Fruit fly (Drosophila melanogaster) whole organism, embryonic: ENCODE results near the gene IntS10.
A peak's percentile ranks its signal among the peaks of the same experiment; 100 is the strongest.

ENCODE experiments used
- Abd-B ChIP-seq: fragments of 200-800 bp; sonication (Bioruptor generic); optimal IDR thresholded peaks from 2 replicates; lab custom pipeline; 2018; ENCODE audit warnings: missing biosample characterization, mild to moderate bottlenecking, missing genetic modification characterization, moderate library complexity
- CG10147 ChIP-seq: fragments of 200-800 bp; sonication (Bioruptor generic); optimal IDR thresholded peaks from 2 replicates; lab custom pipeline; 2019; ENCODE audit warnings: missing biosample characterization, mild to moderate bottlenecking, missing genetic modification characterization, moderate library complexity
- CG10209 ChIP-seq: fragments of 200-800 bp; sonication (Bioruptor generic); optimal IDR thresholded peaks from 3 replicates; lab custom pipeline; 2017; ENCODE audit warnings: missing biosample characterization, mild to moderate bottlenecking, missing genetic modification characterization, missing genetic modification reagents
- CG1024 ChIP-seq: fragments of 200-800 bp; sonication (Bioruptor generic); IDR thresholded peaks from 2 replicates; pipeline ENCODE4 v1.3.6; 2022; ENCODE audit warnings: missing biosample characterization, missing genetic modification characterization
- CG11456 ChIP-seq: fragments of 200-800 bp; sonication (Bioruptor generic); IDR thresholded peaks from 3 replicates; pipeline ENCODE4 v1.3.6; 2022; ENCODE audit warnings: missing biosample characterization, missing genetic modification characterization
- CG12391 ChIP-seq: fragments of 200-800 bp; sonication (Bioruptor generic); optimal IDR thresholded peaks from 3 replicates; lab custom pipeline; 2018; ENCODE audit warnings: missing biosample characterization, mild to moderate bottlenecking, missing genetic modification characterization, moderate library complexity
- CG13424 ChIP-seq: fragments of 200-800 bp; sonication (Bioruptor generic); optimal IDR thresholded peaks from 2 replicates; lab custom pipeline; 2019; ENCODE audit warnings: missing biosample characterization, mild to moderate bottlenecking, missing genetic modification characterization, moderate library complexity
- CG13624 ChIP-seq: fragments of 200-800 bp; sonication (Bioruptor generic); optimal IDR thresholded peaks from 2 replicates; lab custom pipeline; 2016; ENCODE audit warnings: missing biosample characterization, missing genetic modification characterization
- CG13894 ChIP-seq: fragments of 200-800 bp; sonication (Bioruptor generic); optimal IDR thresholded peaks from 3 replicates; lab custom pipeline; 2018; ENCODE audit warnings: missing biosample characterization, mild to moderate bottlenecking, missing genetic modification characterization, moderate library complexity
- CG1647 ChIP-seq: fragments of 200-800 bp; sonication (Bioruptor generic); optimal IDR thresholded peaks from 3 replicates; lab custom pipeline; 2016; ENCODE audit warnings: missing biosample characterization, missing genetic modification characterization
- CG17361 ChIP-seq: fragments of 200-800 bp; sonication (Bioruptor generic); IDR thresholded peaks from 3 replicates; pipeline ENCODE4 v1.3.6; 2022; ENCODE audit warnings: missing biosample characterization, missing genetic modification characterization
- CG32772 ChIP-seq: fragments of 200-800 bp; sonication (Bioruptor generic); IDR thresholded peaks from 2 replicates; pipeline ENCODE4 v1.3.6; 2022; ENCODE audit warnings: missing biosample characterization, missing genetic modification characterization
- CG4617 ChIP-seq: fragments of 200-800 bp; sonication (Bioruptor generic); optimal IDR thresholded peaks from 3 replicates; lab custom pipeline; 2016; ENCODE audit warnings: missing biosample characterization, missing genetic modification characterization, borderline replicate concordance
- CG9727 ChIP-seq: fragments of 200-800 bp; sonication (Bioruptor generic); optimal IDR thresholded peaks from 3 replicates; lab custom pipeline; 2017; ENCODE audit warnings: missing biosample characterization, mild to moderate bottlenecking, missing genetic modification characterization
- CoRest ChIP-seq: fragments of 200-800 bp; sonication (Bioruptor generic); optimal IDR thresholded peaks from 3 replicates; lab custom pipeline; 2018; ENCODE audit warnings: missing biosample characterization, mild to moderate bottlenecking, missing genetic modification characterization, moderate library complexity
- D19B ChIP-seq: fragments of 200-800 bp; sonication (Bioruptor generic); optimal IDR thresholded peaks from 2 replicates; lab custom pipeline; 2017; ENCODE audit warnings: missing biosample characterization, mild to moderate bottlenecking, missing genetic modification characterization
- Deaf1 ChIP-seq: fragments of 200-800 bp; optimal IDR thresholded peaks from 3 replicates; lab custom pipeline; 2019; ENCODE audit warnings: missing biosample characterization, mild to moderate bottlenecking, missing genetic modification characterization, moderate library complexity
- H15 ChIP-seq: fragments of 200-800 bp; sonication (Bioruptor generic); IDR thresholded peaks from 3 replicates; pipeline ENCODE4 v1.3.6; 2022; ENCODE audit warnings: missing biosample characterization, missing genetic modification characterization
- H2.0 ChIP-seq: fragments of 200-800 bp; sonication (Bioruptor generic); IDR thresholded peaks from 2 replicates; pipeline ENCODE4 v1.3.6; 2022; ENCODE audit warnings: missing biosample characterization, missing genetic modification characterization
- HLH3B ChIP-seq: fragments of 200-800 bp; sonication (Bioruptor generic); IDR thresholded peaks from 2 replicates; pipeline ENCODE4 v1.3.6; 2022; ENCODE audit warnings: missing biosample characterization, missing genetic modification characterization
- HLHmδ ChIP-seq: fragments of 200-800 bp; sonication (Bioruptor generic); optimal IDR thresholded peaks from 2 replicates; lab custom pipeline; 2018; ENCODE audit warnings: missing biosample characterization, mild to moderate bottlenecking, missing genetic modification characterization, moderate library complexity
- Hmr ChIP-seq: fragments of 200-800 bp; sonication (Bioruptor generic); optimal IDR thresholded peaks from 3 replicates; lab custom pipeline; 2017; ENCODE audit warnings: mild to moderate bottlenecking, missing biosample characterization, missing genetic modification reagents, missing genetic modification characterization
- NFAT ChIP-seq: fragments of 200-800 bp; sonication (Bioruptor generic); IDR thresholded peaks from 2 replicates; pipeline ENCODE4 v1.3.6; 2022; ENCODE audit warnings: missing biosample characterization, missing genetic modification characterization
- Pdp1 ChIP-seq, 2 experiments: fragments of 200-800 bp; sonication (Bioruptor generic); optimal IDR thresholded peaks; 3 replicates each; lab custom pipeline; 2016; ENCODE audit warnings: missing biosample characterization in 2 of 2, missing genetic modification characterization in 2 of 2, mild to moderate bottlenecking in 1 of 2, moderate library complexity in 1 of 2
- abd-A ChIP-seq: fragments of 200-800 bp; sonication (Bioruptor generic); optimal IDR thresholded peaks from 3 replicates; lab custom pipeline; 2019; ENCODE audit warnings: missing biosample characterization, mild to moderate bottlenecking, missing genetic modification characterization, moderate library complexity
- al ChIP-seq: fragments of 200-800 bp; sonication (Bioruptor generic); IDR thresholded peaks from 2 replicates; pipeline ENCODE4 v1.3.6; 2022; ENCODE audit warnings: missing biosample characterization, missing genetic modification characterization
- ap ChIP-seq: fragments of 200-800 bp; sonication (Bioruptor generic); IDR thresholded peaks from 2 replicates; pipeline ENCODE4 v1.3.6; 2022; ENCODE audit warnings: missing biosample characterization, missing genetic modification characterization
- ash1 ChIP-seq: fragments of 200-800 bp; sonication (Bioruptor generic); optimal IDR thresholded peaks from 2 replicates; lab custom pipeline; 2018; ENCODE audit warnings: missing biosample characterization, mild to moderate bottlenecking, missing genetic modification characterization
- bab2 ChIP-seq: fragments of 200-800 bp; sonication (Bioruptor generic); optimal IDR thresholded peaks from 2 replicates; lab custom pipeline; 2016; ENCODE audit warnings: missing biosample characterization, missing genetic modification characterization
- bbx ChIP-seq: fragments of 200-800 bp; sonication (Bioruptor generic); IDR thresholded peaks from 2 replicates; pipeline ENCODE4 v1.3.6; 2022; ENCODE audit warnings: missing biosample characterization, missing genetic modification characterization; ENCODE audit not compliant: partially characterized antibody
- cad ChIP-seq: fragments of >200 bp; optimal IDR thresholded peaks from 2 replicates; lab custom pipeline; 2017; ENCODE audit warnings: missing biosample characterization, missing genetic modification characterization
- crol ChIP-seq: fragments of 200-800 bp; sonication (Bioruptor generic); IDR thresholded peaks from 2 replicates; pipeline ENCODE4 v1.3.6; 2022; ENCODE audit warnings: missing biosample characterization, missing genetic modification characterization
- crp ChIP-seq, 2 experiments: fragments of 200-800 bp; sonication (Bioruptor generic); optimal IDR thresholded peaks; 2 replicates in 1 of 2; 3 replicates in 1 of 2; lab custom pipeline; 2017; ENCODE audit warnings: missing biosample characterization in 2 of 2, missing genetic modification characterization in 2 of 2, mild to moderate bottlenecking in 1 of 2, moderate library complexity in 1 of 2
- disco-r ChIP-seq: fragments of 200-800 bp; sonication (Bioruptor generic); optimal IDR thresholded peaks from 2 replicates; lab custom pipeline; 2016; ENCODE audit warnings: missing biosample characterization, missing genetic modification characterization
- ems ChIP-seq: fragments of 200-800 bp; sonication (Bioruptor generic); optimal IDR thresholded peaks from 3 replicates; lab custom pipeline; 2016; ENCODE audit warnings: missing biosample characterization, missing genetic modification characterization
- fd3F ChIP-seq: fragments of 200-800 bp; sonication (Bioruptor generic); optimal IDR thresholded peaks from 2 replicates; lab custom pipeline; 2018; ENCODE audit warnings: missing biosample characterization, mild to moderate bottlenecking, missing genetic modification characterization, moderate library complexity
- hkb ChIP-seq, 2 experiments: fragments of 200-800 bp in 1 of 2; fragments of >200 bp in 1 of 2; sonication (Bioruptor generic) in 1 of 2; IDR thresholded peaks in 1 of 2; optimal IDR thresholded peaks in 1 of 2; 2 replicates each; pipeline versions ENCODE4 v1.3.6 to Lab custom; 2017 to 2022; ENCODE audit warnings: missing biosample characterization in 1 of 2, missing genetic modification characterization in 1 of 2
- lmd ChIP-seq: fragments of 200-800 bp; sonication (Bioruptor generic); IDR thresholded peaks from 2 replicates; pipeline ENCODE4 v1.3.6; 2022; ENCODE audit warnings: missing biosample characterization, missing genetic modification characterization
- nerfin-2 ChIP-seq: fragments of 200-800 bp; sonication (Bioruptor generic); IDR thresholded peaks from 2 replicates; pipeline ENCODE4 v1.3.6; 2022; ENCODE audit warnings: missing biosample characterization, missing genetic modification characterization; ENCODE audit not compliant: partially characterized antibody
- phol ChIP-seq: fragments of 200-800 bp; sonication (Bioruptor generic); optimal IDR thresholded peaks from 3 replicates; lab custom pipeline; 2018; ENCODE audit warnings: missing biosample characterization, mild to moderate bottlenecking, missing genetic modification characterization, moderate library complexity
- schlank ChIP-seq: fragments of 200-800 bp; sonication (Bioruptor generic); optimal IDR thresholded peaks from 2 replicates; lab custom pipeline; 2018; ENCODE audit warnings: missing biosample characterization, mild to moderate bottlenecking, missing genetic modification characterization
- sd ChIP-seq: fragments of 200-800 bp; sonication (Bioruptor generic); optimal IDR thresholded peaks from 3 replicates; lab custom pipeline; 2018; ENCODE audit warnings: missing biosample characterization, mild to moderate bottlenecking, missing genetic modification characterization, moderate library complexity
- sens-2 ChIP-seq: fragments of 200-800 bp; sonication (Bioruptor generic); IDR thresholded peaks from 2 replicates; pipeline ENCODE4 v1.3.6; 2022; ENCODE audit warnings: missing biosample characterization, missing genetic modification characterization
- so ChIP-seq: fragments of 200-800 bp; sonication (Bioruptor generic); IDR thresholded peaks from 3 replicates; pipeline ENCODE4 v1.3.6; 2022; ENCODE audit warnings: missing biosample characterization, missing genetic modification characterization
- sob ChIP-seq: fragments of 200-800 bp; sonication (Bioruptor generic); IDR thresholded peaks from 2 replicates; pipeline ENCODE4 v1.3.6; 2022; ENCODE audit warnings: missing biosample characterization, missing genetic modification characterization
- sr ChIP-seq: fragments of 200-800 bp; sonication (Bioruptor generic); IDR thresholded peaks from 3 replicates; pipeline ENCODE4 v1.3.6; 2022; ENCODE audit warnings: missing biosample characterization, missing genetic modification characterization
- vvl ChIP-seq: fragments of 200-800 bp; sonication (Bioruptor generic); IDR thresholded peaks from 2 replicates; pipeline ENCODE4 v1.3.6; 2022; ENCODE audit warnings: missing biosample characterization, missing genetic modification characterization
- zen2 ChIP-seq: fragments of 200-800 bp; sonication (Bioruptor generic); IDR thresholded peaks from 3 replicates; pipeline ENCODE4 v1.3.6; 2022; ENCODE audit warnings: missing biosample characterization, missing genetic modification characterization; ENCODE audit not compliant: partially characterized antibody

The IntS10 gene

dm6 chr3L:3760395-3760997, 46.0 kb upstream of the IntS10 start (continued):
- TF ChIP-seq CG13894 (tag; lab: Kevin White, UChicago) (peak; percentile 35), vvl (peak; percentile 20; the same call in 1 of the 2 replicates), Hmr (GFP tag; lab: Kevin White, UChicago) (peak; percentile 39), sr (GFP tag; lab: Robert Waterston, UW) (peak; percentile 56; the same call in 2 of the 3 replicates), bab2 (GFP tag; lab: Kevin White, UChicago) (peak; percentile 16), cad (GFP tag; lab: Kevin White, UChicago) (no peak), sens-2 (GFP tag; lab: Robert Waterston, UW) (no peak), H15 (GFP tag; lab: Robert Waterston, UW) (0 out of 3 replicates have a peak, but pooled peaks have one; percentile 10), fd3F (GFP tag; lab: Kevin White, UChicago) (no peak), Pdp1 (GFP tag; optimal IDR thresholded peaks at IDR 0.05; lab: Kevin White, UChicago) (peak in 1 of 2 experiments; percentile 38), Abd-B (GFP tag; lab: Kevin White, UChicago) (peak; percentile 58), sob (GFP tag; lab: Robert Waterston, UW) (peak; percentile 50; the same call in 1 of the 2 replicates), CG9727 (GFP tag; lab: Kevin White, UChicago) (peak; percentile 9), so (peak; percentile 77; the same call in 2 of the 3 replicates), crol (GFP tag; lab: Robert Waterston, UW) (peak; percentile 71), crp (GFP tag; optimal IDR thresholded peaks at IDR 0.05; lab: Kevin White, UChicago) (no peak), phol (tag; lab: Kevin White, UChicago) (peak; percentile 0), ash1 (no peak), D19B (GFP tag; lab: Kevin White, UChicago) (peak; percentile 18), HLH3B (GFP tag; lab: Robert Waterston, UW) (peak; percentile 22; the same call in 1 of the 2 replicates), bbx (GFP tag; lab: Robert Waterston, UW) (no peak), CG32772 (0 out of 2 replicates have a peak, but pooled peaks have one; percentile 12), CG12391 (tag; lab: Kevin White, UChicago) (peak; percentile 28), CoRest (peak; percentile 56), zen2 (GFP tag; lab: Robert Waterston, UW) (no peak), CG17361 (GFP tag; lab: Robert Waterston, UW) (peak; percentile 37; the same call in 1 of the 3 replicates), ems (GFP tag; lab: Kevin White, UChicago) (peak; percentile 50), CG13624 (GFP tag; lab: Kevin White, UChicago) (peak; percentile 44), abd-A (tag; lab: Kevin White, UChicago) (peak; percentile 89), hkb (optimal IDR thresholded peaks at IDR 0.05; lab: Kevin White, UChicago) (no peak), hkb (GFP tag; IDR thresholded peaks at IDR 0.05; lab: Robert Waterston, UW) (peak; percentile 57; the same call in 1 of the 2 replicates), Deaf1 (tag; lab: Kevin White, UChicago) (no peak), CG4617 (no peak), CG10147 (GFP tag; lab: Kevin White, UChicago) (peak; percentile 31), ap (0 out of 2 replicates have a peak, but pooled peaks have one; percentile 4), lmd (peak; percentile 58), H2.0 (GFP tag; lab: Robert Waterston, UW) (0 out of 2 replicates have a peak, but pooled peaks have one; percentile 2), CG1647 (peak; percentile 11), al (peak; percentile 48; the same call in 1 of the 2 replicates), CG10209 (GFP tag; lab: Kevin White, UChicago) (peak; percentile 3), schlank (tag; lab: Kevin White, UChicago) (peak; percentile 25), CG1024 (GFP tag; lab: Robert Waterston, UW) (no peak), HLHmδ (GFP tag; lab: Kevin White, UChicago) (no peak), nerfin-2 (GFP tag; lab: Robert Waterston, UW) (no peak), disco-r (GFP tag; lab: Kevin White, UChicago) (peak; percentile 14), CG13424 (tag; lab: Kevin White, UChicago) (peak; percentile 40), sd (tag; lab: Kevin White, UChicago) (peak; percentile 96), NFAT (GFP tag; lab: Robert Waterston, UW) (0 out of 2 replicates have a peak, but pooled peaks have one; percentile 17), CG11456 (GFP tag; lab: Robert Waterston, UW) (peak; percentile 69)
